Worm (Caenorhabditis elegans) whole organism, midembryonic: Measurements from ENCODE around the gene srsx-7.

Experiments used
- T22C8.4 ChIP-seq: fragments of 200-800 bp; sonication (Bioruptor generic); IDR thresholded peaks from 2 replicates; pipeline ENCODE4 v1.3.6; 2022; ENCODE audit warnings: missing genetic modification characterization, missing compliant biosample characterization
- cog-1 ChIP-seq: sonication (generic microtip); optimal IDR thresholded peaks from 2 replicates; lab custom pipeline; 2016; ENCODE audit warnings: missing genetic modification characterization, missing compliant biosample characterization
- flt-1 ChIP-seq: fragments of 200-800 bp; sonication (Bioruptor generic); IDR thresholded peaks from 2 replicates; pipeline ENCODE4 v1.3.6; 2022; ENCODE audit warnings: missing genetic modification characterization, missing compliant biosample characterization
- klf-2 ChIP-seq: fragments of 200-800 bp; sonication (Bioruptor generic); conservative IDR thresholded peaks from 2 replicates; pipeline ENCODE4 v1.3.6; 2022; ENCODE audit warnings: missing genetic modification reagents, missing genetic modification characterization, missing compliant biosample characterization
- med-1 ChIP-seq: sonication (generic microtip); optimal IDR thresholded peaks from 2 replicates; lab custom pipeline; 2017; ENCODE audit warnings: missing genetic modification characterization, mild to moderate bottlenecking, missing compliant biosample characterization, antibody characterized with exemption, missing genetic modification reagents; ENCODE audit not compliant: insufficient read depth
- ref-1 ChIP-seq: fragments of 200-800 bp; sonication (Bioruptor generic); conservative IDR thresholded peaks from 2 replicates; pipeline ENCODE4 v1.3.6; 2022; ENCODE audit warnings: missing genetic modification reagents, missing genetic modification characterization, missing compliant biosample characterization
- tab-1 ChIP-seq: fragments of 200-800 bp; sonication (Bioruptor generic); IDR thresholded peaks from 2 replicates; pipeline ENCODE4 v1.3.6; 2022; ENCODE audit warnings: missing genetic modification characterization, missing compliant biosample characterization
- ztf-23 ChIP-seq: fragments of 200-800 bp; sonication (Bioruptor generic); IDR thresholded peaks from 2 replicates; pipeline ENCODE4 v1.3.6; 2022; ENCODE audit warnings: missing genetic modification reagents, missing genetic modification characterization, missing compliant biosample characterization
- ztf-29 ChIP-seq: fragments of 200-800 bp; sonication (Bioruptor generic); IDR thresholded peaks from 2 replicates; pipeline ENCODE4 v1.3.6; 2022; ENCODE audit warnings: missing genetic modification reagents, missing genetic modification characterization, missing compliant biosample characterization

Gene srsx-7

ce11 chrV:7952855-7953254 lies 27.3 kb downstream of the srsx-7 start, which contains the start of gene clec-216:
Gene clec-216 (minus strand): TSS chrV:7952955.
- TF ChIP-seq klf-2 (GFP tag; lab: Robert Waterston, UW) (no peak), ztf-29 (GFP tag; lab: Robert Waterston, UW) (no peak)

DNA sequence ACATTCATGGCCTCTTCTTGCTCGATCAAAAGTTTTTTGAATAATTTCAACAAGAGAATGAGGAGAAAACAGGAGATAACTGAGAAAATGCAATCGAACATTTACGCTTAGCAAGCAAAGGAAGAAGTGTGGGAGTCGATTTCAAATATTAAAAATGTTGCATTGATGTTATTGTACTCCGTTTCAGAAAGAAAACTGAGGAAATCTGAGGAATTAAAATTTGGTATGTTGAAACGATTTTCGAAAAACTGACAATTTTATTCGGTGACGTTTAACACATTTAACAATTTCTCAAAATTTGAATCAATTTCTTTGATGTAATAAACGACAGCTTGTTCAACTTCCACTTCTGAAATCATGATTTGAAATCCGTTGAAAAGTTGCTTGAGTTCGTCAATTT lies 29.0 kb downstream of the srsx-7 start, which contains the start of gene F26D11.13:
Gene F26D11.13 (minus strand): TSS at position 101 of the 400 bp plus-strand sequence.
- no peak for TF ChIP-seq T22C8.4 (GFP tag; lab: Robert Waterston, UW)
- TF ChIP-seq tab-1 = no peak
- no peak for TF ChIP-seq ref-1 (GFP tag; lab: Robert Waterston, UW)
- no peak for TF ChIP-seq ztf-23 (GFP tag; lab: Robert Waterston, UW)
- no peak for TF ChIP-seq cog-1 (tag; lab: Kevin White, UChicago)

DNA sequence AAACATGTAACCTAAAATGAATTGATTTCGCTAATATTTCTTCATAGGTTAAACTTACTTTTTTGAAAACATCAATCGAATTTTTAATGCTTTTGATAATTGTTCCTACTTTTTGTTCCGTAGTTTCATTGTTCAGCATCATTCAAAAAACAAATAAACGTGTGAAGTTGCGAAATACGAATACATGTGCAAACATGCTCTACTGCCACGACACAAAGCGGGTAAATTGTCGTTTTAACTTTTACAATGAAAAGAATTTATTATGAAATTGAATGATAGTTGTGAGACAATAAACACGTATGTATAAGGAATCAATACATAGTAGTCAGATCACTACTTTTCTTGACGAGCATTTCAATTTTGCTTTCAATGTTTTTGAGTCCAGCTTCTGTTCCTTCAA lies 29.6 kb downstream of the srsx-7 start, which contains the start of gene F26D11.12:
Gene F26D11.12 (minus strand): TSS at position 145 of the 400 bp plus-strand sequence.
- no peak for TF ChIP-seq flt-1
- no peak for TF ChIP-seq T22C8.4 (GFP tag; lab: Robert Waterston, UW)
- TF ChIP-seq med-1 (GFP tag; lab: Kevin White, UChicago) = no peak
- no peak for TF ChIP-seq cog-1 (tag; lab: Kevin White, UChicago)
- no peak for TF ChIP-seq ztf-23 (GFP tag; lab: Robert Waterston, UW)
- no peak for TF ChIP-seq ref-1 (GFP tag; lab: Robert Waterston, UW)
- no peak for TF ChIP-seq ztf-29 (GFP tag; lab: Robert Waterston, UW)
- no peak for TF ChIP-seq klf-2 (GFP tag; lab: Robert Waterston, UW)
- no peak for TF ChIP-seq tab-1

DNA sequence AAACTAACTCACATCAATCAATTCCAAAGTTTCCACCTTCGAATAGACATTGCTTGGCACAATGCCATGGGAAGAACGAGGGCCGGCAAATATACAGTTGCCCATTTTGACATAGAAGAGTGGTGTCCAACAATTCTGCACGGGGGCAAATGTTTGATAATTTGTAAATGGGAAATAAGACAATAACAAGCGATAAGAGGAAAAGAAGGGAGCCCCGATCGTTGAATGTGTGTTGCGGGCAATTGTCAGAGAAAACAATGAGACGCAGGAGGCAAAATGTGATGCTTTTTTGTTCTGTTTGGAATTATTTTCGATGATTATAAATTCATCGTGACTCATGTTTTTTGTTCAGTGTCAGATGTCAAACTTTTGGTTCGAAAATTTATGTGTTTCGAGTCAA lies 30.6 kb downstream of the srsx-7 start, which contains the start of gene pals-34:
Gene pals-34 (minus strand): TSS at position 280 of the 400 bp plus-strand sequence.
- TF ChIP-seq ztf-23 (GFP tag; lab: Robert Waterston, UW) (no peak), T22C8.4 (GFP tag; lab: Robert Waterston, UW) (no peak), flt-1 (no peak), klf-2 (GFP tag; lab: Robert Waterston, UW) (no peak), tab-1 (no peak), cog-1 (tag; lab: Kevin White, UChicago) (no peak), ref-1 (GFP tag; lab: Robert Waterston, UW) (no peak), ztf-29 (GFP tag; lab: Robert Waterston, UW) (no peak), med-1 (GFP tag; lab: Kevin White, UChicago) (no peak)

ce11 chrV:7958740-7959320 lies 33.2 kb downstream of the srsx-7 start, which contains the start of the genes clec-217 and F26D11.2:
Gene clec-217 (minus strand): TSS chrV:7958840.
Gene F26D11.2 (plus strand): TSS chrV:7959270.
- TF ChIP-seq tab-1 (no peak), T22C8.4 (GFP tag; lab: Robert Waterston, UW) (no peak), ztf-23 (GFP tag; lab: Robert Waterston, UW) (no peak), cog-1 (tag; lab: Kevin White, UChicago) (no peak), ref-1 (GFP tag; lab: Robert Waterston, UW) (no peak), ztf-29 (GFP tag; lab: Robert Waterston, UW) (no peak), klf-2 (GFP tag; lab: Robert Waterston, UW) (no peak), med-1 (GFP tag; lab: Kevin White, UChicago) (no peak)

DNA sequence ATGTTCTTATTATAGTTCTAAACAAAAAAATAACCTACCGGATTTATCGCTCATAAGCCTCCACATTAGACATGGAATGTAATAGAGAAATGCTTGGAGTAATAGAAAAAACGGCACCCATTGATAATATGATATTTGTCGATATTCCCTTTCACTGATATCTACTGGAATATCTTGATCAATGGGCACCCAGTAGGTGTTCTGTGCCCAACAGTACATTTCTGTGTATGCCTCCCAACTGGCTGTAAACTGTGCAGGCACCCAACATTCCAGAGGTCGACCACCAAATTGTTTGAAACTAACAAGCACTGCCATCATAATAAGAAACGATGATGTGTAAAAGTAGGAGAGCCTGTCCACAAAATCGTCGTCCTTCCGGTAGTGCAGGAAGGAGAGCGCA lies 38.8 kb downstream of the srsx-7 start:
- no peak for TF ChIP-seq klf-2 (GFP tag; lab: Robert Waterston, UW)
- no peak for TF ChIP-seq med-1 (GFP tag; lab: Kevin White, UChicago)
- TF ChIP-seq ztf-29 (GFP tag; lab: Robert Waterston, UW) = no peak
- no peak for TF ChIP-seq ztf-23 (GFP tag; lab: Robert Waterston, UW)
- TF ChIP-seq tab-1 = no peak
- no peak for TF ChIP-seq T22C8.4 (GFP tag; lab: Robert Waterston, UW)
- TF ChIP-seq flt-1 = no peak
- no peak for TF ChIP-seq cog-1 (tag; lab: Kevin White, UChicago)
- TF ChIP-seq ref-1 (GFP tag; lab: Robert Waterston, UW) = no peak

DNA sequence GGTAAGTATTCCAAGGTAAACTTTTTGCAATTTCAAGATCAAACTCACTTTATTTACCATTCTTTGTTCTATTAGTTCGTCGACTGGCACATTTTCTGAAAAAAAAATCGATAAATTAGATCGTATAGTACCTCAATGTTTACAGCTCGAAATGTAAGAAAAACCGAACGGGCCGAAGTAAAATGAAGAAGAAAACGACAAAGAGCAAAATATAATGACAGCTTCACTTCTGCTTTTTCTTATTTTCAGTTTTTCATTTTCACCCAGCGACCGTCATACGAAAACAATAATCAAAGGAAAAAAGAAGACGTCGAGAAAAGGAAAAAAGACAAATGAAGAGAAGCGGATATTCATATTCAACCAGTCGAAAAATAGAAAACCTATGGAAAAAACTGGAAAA lies 43.5 kb downstream of the srsx-7 start, which contains the start of gene che-7:
Gene che-7 (minus strand): TSS at position 101 of the 400 bp plus-strand sequence.
- peak; percentile 39; the same call in 1 of the 2 replicates for TF ChIP-seq T22C8.4 (GFP tag; lab: Robert Waterston, UW)
- no peak for TF ChIP-seq cog-1 (tag; lab: Kevin White, UChicago)
- no peak for TF ChIP-seq klf-2 (GFP tag; lab: Robert Waterston, UW)
- no peak for TF ChIP-seq tab-1
- TF ChIP-seq ztf-29 (GFP tag; lab: Robert Waterston, UW) = no peak
- TF ChIP-seq ref-1 (GFP tag; lab: Robert Waterston, UW) = no peak

- TF ChIP-seq flt-1 (no peak), tab-1 (no peak), med-1 (GFP tag; lab: Kevin White, UChicago) (no peak), ztf-29 (GFP tag; lab: Robert Waterston, UW) (no peak), klf-2 (GFP tag; lab: Robert Waterston, UW) (no peak), cog-1 (tag; lab: Kevin White, UChicago) (no peak), T22C8.4 (GFP tag; lab: Robert Waterston, UW) (no peak), ztf-23 (GFP tag; lab: Robert Waterston, UW) (no peak), ref-1 (GFP tag; lab: Robert Waterston, UW) (no peak)
These were observed 44.9 kb downstream of the srsx-7 start for ce11 chrV:7970519-7970918.

DNA sequence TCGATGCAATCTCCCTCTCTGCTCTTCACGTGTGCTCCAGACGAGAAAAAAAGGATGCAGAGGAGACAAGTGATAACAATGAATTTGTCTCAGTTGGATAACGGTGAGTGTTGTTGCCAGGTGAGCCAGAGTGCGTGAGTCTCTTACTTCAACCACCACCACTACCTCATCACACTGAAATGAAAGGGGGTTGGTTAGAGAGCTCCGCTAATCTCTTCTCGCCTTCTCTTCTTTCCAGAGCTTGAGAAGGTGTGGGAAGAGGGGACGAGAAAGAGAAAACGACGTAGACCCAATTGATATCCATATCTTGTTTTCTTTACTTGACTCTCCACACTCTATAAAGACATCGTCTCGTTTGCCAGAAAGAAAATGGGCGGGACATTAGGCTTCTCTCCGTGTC lies 45.8 kb downstream of the srsx-7 start:
- TF ChIP-seq flt-1 (no peak), T22C8.4 (GFP tag; lab: Robert Waterston, UW) (no peak), med-1 (GFP tag; lab: Kevin White, UChicago) (no peak), ztf-29 (GFP tag; lab: Robert Waterston, UW) (no peak), ztf-23 (GFP tag; lab: Robert Waterston, UW) (no peak), ref-1 (GFP tag; lab: Robert Waterston, UW) (no peak), cog-1 (tag; lab: Kevin White, UChicago) (no peak), klf-2 (GFP tag; lab: Robert Waterston, UW) (no peak), tab-1 (no peak)
